Fruit fly (Drosophila melanogaster): Measurements from ENCODE around the gene in.

The in gene

dm6 chr3L:20366674-20367372, at the start of gene in, which contains the start of gene Toll-9:
Gene in (plus strand): TSS chr3L:20367198.
Gene Toll-9 (minus strand): TSS chr3L:20366724.
- TF ChIP-seq Myc (optimal IDR thresholded peaks at IDR 0.05) (no peak), insv (optimal IDR thresholded peaks at IDR 0.05) (no peak), psq (optimal IDR thresholded peaks at IDR 0.05) (no peak), Sin3A (optimal IDR thresholded peaks at IDR 0.05) (no peak), h (optimal IDR thresholded peaks at IDR 0.05) (no peak), ttk (optimal IDR thresholded peaks at IDR 0.05) (no peak)

DNA sequence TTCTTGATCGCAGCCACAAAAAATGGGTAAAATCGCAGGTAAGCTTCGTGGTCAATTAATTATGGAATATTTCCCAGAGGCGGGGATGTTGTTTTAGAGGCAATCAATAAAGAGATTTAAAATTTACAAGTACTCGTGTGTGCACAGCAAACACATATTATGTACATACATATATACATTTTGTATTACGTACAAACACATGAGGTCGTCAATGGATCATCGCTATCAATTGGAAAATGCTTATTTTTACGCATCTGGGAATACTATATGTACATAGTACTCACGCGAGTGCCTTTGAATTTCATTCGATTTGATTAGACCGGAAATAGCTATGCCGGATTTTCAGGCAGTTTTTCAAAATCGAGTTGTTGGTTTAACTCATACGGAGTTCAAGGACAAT, 49.2 kb upstream of the in start:
- TF ChIP-seq insv (optimal IDR thresholded peaks at IDR 0.05) (no peak), ttk (optimal IDR thresholded peaks at IDR 0.05) (no peak), h (optimal IDR thresholded peaks at IDR 0.05) (no peak)

DNA sequence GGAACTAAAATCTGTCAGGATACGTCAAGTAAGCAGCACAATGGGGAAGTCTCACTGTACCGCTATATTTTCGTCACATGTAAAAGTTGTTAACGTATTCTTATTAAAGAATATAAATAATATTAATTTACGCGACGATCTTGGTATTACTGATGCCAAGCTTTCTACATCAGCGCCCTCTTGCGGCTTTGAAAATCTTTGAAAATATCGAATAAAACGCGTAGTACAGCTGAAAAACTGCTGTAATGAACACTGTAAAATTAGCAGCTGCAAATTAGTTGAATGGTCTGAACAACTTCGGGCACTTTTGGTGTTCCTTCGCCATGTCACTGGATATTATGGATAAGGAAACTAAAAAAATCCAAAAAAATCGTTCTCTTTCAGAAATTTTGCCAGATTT, 47.0 kb upstream of the in start:
- TF ChIP-seq Sin3A (optimal IDR thresholded peaks at IDR 0.05), result no peak
- TF ChIP-seq h (optimal IDR thresholded peaks at IDR 0.05), result no peak
- no peak for TF ChIP-seq insv (optimal IDR thresholded peaks at IDR 0.05)
- TF ChIP-seq Myc (optimal IDR thresholded peaks at IDR 0.05), result no peak
- TF ChIP-seq ttk (optimal IDR thresholded peaks at IDR 0.05), result no peak
- TF ChIP-seq psq (optimal IDR thresholded peaks at IDR 0.05), result no peak

DNA sequence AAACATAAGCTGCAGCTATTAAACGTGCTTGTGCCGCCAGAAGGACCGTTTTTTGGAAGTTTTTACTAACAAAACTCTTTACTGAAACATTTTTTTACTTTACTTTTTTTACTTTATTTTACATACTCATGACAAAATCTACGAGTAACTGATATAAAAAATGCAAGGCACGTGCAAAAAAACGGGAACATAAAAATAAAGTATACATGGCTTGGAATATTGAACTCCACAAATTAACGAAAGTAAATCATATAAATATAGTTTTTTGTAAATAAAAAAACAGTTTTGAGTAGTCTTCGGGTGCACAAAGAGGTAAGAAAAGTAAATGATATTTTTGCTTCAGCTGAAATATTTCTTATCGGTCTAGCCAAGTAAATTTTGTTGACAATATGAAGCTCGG, 46.3 kb upstream of the in start, which contains the start of gene Spn77Bb:
TSS of gene Spn77Bb (plus strand) at position 301 of the 400 bp plus-strand sequence.
- no peak for TF ChIP-seq psq (optimal IDR thresholded peaks at IDR 0.05)

dm6 chr3L:20342334-20342733, 24.7 kb upstream of the in start, which contains the start of gene Spn77Bc:
Gene Spn77Bc (plus strand): TSS chr3L:20342634.
- TF ChIP-seq Myc (optimal IDR thresholded peaks at IDR 0.05) (no peak), ttk (optimal IDR thresholded peaks at IDR 0.05) (no peak), psq (optimal IDR thresholded peaks at IDR 0.05) (no peak), Sin3A (optimal IDR thresholded peaks at IDR 0.05) (no peak), insv (optimal IDR thresholded peaks at IDR 0.05) (no peak), h (optimal IDR thresholded peaks at IDR 0.05) (no peak)

- no peak for TF ChIP-seq ttk (optimal IDR thresholded peaks at IDR 0.05)
- TF ChIP-seq Myc (optimal IDR thresholded peaks at IDR 0.05), result no peak
- TF ChIP-seq Sin3A (optimal IDR thresholded peaks at IDR 0.05), result no peak
- TF ChIP-seq insv (optimal IDR thresholded peaks at IDR 0.05), result no peak
- no peak for TF ChIP-seq psq (optimal IDR thresholded peaks at IDR 0.05)
- TF ChIP-seq h (optimal IDR thresholded peaks at IDR 0.05), result no peak
Observed at dm6 chr3L:20347762-20348580, 19.0 kb upstream of the in start, which contains the start of the genes Rbbp5 and eRF1. Gene Rbbp5 (minus strand): TSS chr3L:20347942. Gene eRF1 (plus strand): TSS chr3L:20348355.

DNA sequence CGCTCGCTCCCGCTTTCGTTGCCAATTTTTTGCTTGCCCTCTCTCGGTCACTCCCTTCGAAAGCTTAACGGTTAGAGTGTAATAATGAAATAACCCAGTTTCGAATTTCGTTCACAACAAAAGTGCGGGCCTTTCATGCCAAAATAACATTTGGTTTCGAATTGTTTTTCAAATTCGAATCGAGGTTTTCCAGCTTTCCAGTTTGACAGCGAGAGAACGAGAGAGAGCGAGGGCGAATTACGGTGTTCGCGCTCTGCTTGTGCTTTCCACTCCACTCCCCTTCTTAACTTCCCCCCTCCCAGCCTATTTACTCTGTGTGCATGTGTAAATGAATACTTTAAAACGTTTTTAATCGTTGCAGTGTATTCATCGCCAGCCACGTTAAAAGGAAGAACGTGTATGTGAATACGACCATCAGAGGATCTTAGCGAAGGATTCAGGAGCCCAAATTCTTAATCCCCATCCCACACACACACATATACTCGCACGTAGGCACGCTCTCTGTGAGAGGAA, 18.4 kb upstream of the in start:
- no peak for TF ChIP-seq Sin3A (optimal IDR thresholded peaks at IDR 0.05)
- no peak for TF ChIP-seq ttk (optimal IDR thresholded peaks at IDR 0.05)
- TF ChIP-seq psq (optimal IDR thresholded peaks at IDR 0.05), result no peak
- TF ChIP-seq Myc (optimal IDR thresholded peaks at IDR 0.05), result no peak
- TF ChIP-seq h (optimal IDR thresholded peaks at IDR 0.05), result no peak
- no peak for TF ChIP-seq insv (optimal IDR thresholded peaks at IDR 0.05)

- no peak for TF ChIP-seq h (optimal IDR thresholded peaks at IDR 0.05)
- TF ChIP-seq Myc (optimal IDR thresholded peaks at IDR 0.05), result no peak
- TF ChIP-seq psq (optimal IDR thresholded peaks at IDR 0.05), result no peak
- no peak for TF ChIP-seq insv (optimal IDR thresholded peaks at IDR 0.05)
- no peak for TF ChIP-seq Sin3A (optimal IDR thresholded peaks at IDR 0.05)
Observed at dm6 chr3L:20349333-20349924, 17.6 kb upstream of the in start.

- TF ChIP-seq psq (optimal IDR thresholded peaks at IDR 0.05) (no peak), Sin3A (optimal IDR thresholded peaks at IDR 0.05) (no peak), h (optimal IDR thresholded peaks at IDR 0.05) (no peak), Myc (optimal IDR thresholded peaks at IDR 0.05) (no peak)
Observed at dm6 chr3L:20353149-20353548, 13.8 kb upstream of the in start, which contains the start of gene CG5618. Gene CG5618 (plus strand): TSS chr3L:20353449.

DNA sequence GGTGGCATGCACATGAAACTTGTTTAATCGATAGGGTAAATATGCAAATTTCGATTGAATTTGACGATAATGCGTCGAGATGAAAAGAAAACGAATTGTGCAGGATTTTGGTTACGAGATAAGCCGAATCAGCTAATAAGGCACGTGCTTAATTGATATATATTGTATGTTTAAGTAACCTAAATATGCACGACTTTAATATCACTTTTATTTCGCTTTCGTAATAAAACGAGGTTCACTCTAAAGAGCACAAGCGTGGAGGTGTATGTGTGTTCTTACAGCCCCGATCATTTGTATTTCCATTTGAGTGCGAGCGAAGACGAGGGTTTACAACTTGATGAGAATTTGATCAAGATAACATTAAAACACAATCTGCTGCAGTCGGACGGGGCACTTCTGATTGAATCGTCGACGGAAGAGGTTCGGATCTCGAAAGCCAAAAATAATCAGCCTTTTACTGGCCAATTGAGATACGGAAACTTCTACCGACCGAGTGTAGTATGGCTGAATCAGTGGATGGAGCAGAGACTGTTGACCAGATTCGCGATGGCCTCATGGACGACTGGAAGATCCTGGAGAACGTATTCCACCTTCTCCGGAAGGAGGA, 13.2 kb upstream of the in start:
- TF ChIP-seq psq (optimal IDR thresholded peaks at IDR 0.05), result no peak
- TF ChIP-seq ttk (optimal IDR thresholded peaks at IDR 0.05), result no peak
- no peak for TF ChIP-seq Sin3A (optimal IDR thresholded peaks at IDR 0.05)
- no peak for TF ChIP-seq h (optimal IDR thresholded peaks at IDR 0.05)
- no peak for TF ChIP-seq insv (optimal IDR thresholded peaks at IDR 0.05)
- no peak for TF ChIP-seq Myc (optimal IDR thresholded peaks at IDR 0.05)

dm6 chr3L:20354363-20354762, 12.6 kb upstream of the in start:
- TF ChIP-seq h (optimal IDR thresholded peaks at IDR 0.05) (no peak), Sin3A (optimal IDR thresholded peaks at IDR 0.05) (no peak), Myc (optimal IDR thresholded peaks at IDR 0.05) (no peak), insv (optimal IDR thresholded peaks at IDR 0.05) (no peak), psq (optimal IDR thresholded peaks at IDR 0.05) (no peak), ttk (optimal IDR thresholded peaks at IDR 0.05) (no peak)

DNA sequence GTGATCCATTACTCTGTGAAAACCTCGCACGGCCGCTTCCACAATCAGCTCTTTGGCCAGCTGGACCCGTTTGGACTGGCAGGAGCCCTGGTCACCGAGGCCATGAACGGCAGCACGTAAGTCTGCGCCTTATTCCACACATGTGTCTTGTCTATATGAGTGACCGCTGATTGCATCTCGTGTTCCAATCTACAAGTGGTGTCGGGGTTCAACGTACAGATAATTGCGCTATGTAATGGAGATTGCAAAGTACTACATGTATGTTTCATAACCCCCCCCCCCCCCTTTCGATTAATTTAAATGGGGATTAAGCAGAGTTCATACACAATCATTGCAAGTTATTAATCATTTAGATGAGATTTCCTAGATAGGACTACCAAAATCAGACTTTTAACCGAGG, 12.1 kb upstream of the in start:
- TF ChIP-seq Sin3A (optimal IDR thresholded peaks at IDR 0.05), result no peak
- no peak for TF ChIP-seq ttk (optimal IDR thresholded peaks at IDR 0.05)
- TF ChIP-seq Myc (optimal IDR thresholded peaks at IDR 0.05), result no peak
- no peak for TF ChIP-seq insv (optimal IDR thresholded peaks at IDR 0.05)
- no peak for TF ChIP-seq psq (optimal IDR thresholded peaks at IDR 0.05)
- TF ChIP-seq h (optimal IDR thresholded peaks at IDR 0.05), result no peak

All from Kc167 (cell line).